Fruit fly (Drosophila melanogaster) whole organism, embryonic: ENCODE data around the gene mRpL55.

ENCODE experiments used
- CG17361 ChIP-seq: fragments of 200-800 bp; sonication (Bioruptor generic); IDR thresholded peaks from 3 replicates; pipeline ENCODE4 v1.3.6; 2022; ENCODE audit warnings: missing biosample characterization, missing genetic modification characterization
- bsh ChIP-seq, 2 experiments: fragments of 200-800 bp; sonication (Bioruptor generic); optimal IDR thresholded peaks; 2 replicates each; lab custom pipeline; 2017 to 2018; ENCODE audit warnings: mild to moderate bottlenecking in 2 of 2, missing biosample characterization in 2 of 2, missing genetic modification characterization in 2 of 2, moderate library complexity in 1 of 2

- TF ChIP-seq bsh (GFP tag; optimal IDR thresholded peaks at IDR 0.05; lab: Kevin White, UChicago) (no peak), CG17361 (GFP tag; lab: Robert Waterston, UW) (no peak)
Measured at dm6 chr3R:19094799-19095418, at the start of gene mRpL55, which contains the start of gene ATPsynD.
